Worm (Caenorhabditis elegans): Measurements from ENCODE around the gene T22D1.17.

DNA sequence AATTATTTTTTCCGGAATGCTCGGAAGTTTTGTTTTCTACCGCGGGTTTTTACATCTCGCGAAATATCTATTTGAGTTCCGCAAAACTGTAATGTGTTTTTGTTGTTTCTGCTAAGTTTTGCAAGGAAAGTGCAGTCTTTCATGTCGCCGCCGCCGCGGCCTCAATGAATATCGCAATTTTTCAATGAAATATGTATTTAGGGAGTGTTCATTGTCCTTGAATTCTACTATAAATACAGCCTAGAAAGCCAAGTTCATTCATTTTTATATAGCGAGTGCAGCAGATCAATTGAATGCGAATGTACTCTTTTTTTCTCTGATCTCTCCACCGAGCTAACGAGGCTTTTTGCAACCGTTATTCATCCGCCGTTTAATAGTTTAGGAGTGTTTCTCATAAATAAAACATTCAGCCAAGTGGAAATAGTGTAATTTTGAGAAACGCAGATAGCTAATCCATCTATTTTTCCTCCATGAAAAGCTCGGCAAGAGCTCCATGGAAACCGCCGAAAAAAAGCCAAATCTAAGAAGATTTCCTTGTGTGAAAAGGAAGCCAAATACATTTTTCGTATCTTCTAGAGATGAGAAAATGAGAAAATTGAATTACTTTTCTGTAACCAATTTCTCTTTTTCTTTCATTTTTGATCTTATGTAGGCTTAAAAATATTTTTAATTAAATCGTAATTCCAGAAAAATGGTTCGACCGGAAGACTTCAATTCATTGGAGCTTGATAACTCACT lies 7.2 kb downstream of the T22D1.17 start, which contains the start of gene T22D1.3:
- TF ChIP-seq pqm-1 (tag; optimal IDR thresholded peaks at IDR 0.05): no peak
- no peak for TF ChIP-seq F49E8.2 (tag; optimal IDR thresholded peaks at IDR 0.05; ENCODE audit: borderline replicate concordance)
- no peak for TF ChIP-seq ceh-32 (tag; optimal IDR thresholded peaks at IDR 0.05; ENCODE audit: poor library complexity)
- no peak for TF ChIP-seq nhr-28 (tag; optimal IDR thresholded peaks at IDR 0.05)
- no peak for TF ChIP-seq zag-1 (tag; optimal IDR thresholded peaks at IDR 0.05)
- peak; percentile 34 for TF ChIP-seq nhr-102 (tag; optimal IDR thresholded peaks at IDR 0.05)
- no peak for TF ChIP-seq skn-1 (tag; optimal IDR thresholded peaks at IDR 0.05)
- TF ChIP-seq fkh-10 (GFP tag; optimal IDR thresholded peaks at IDR 0.05): no peak
- TF ChIP-seq mxl-2 (GFP tag; conservative IDR thresholded peaks at IDR 0.05): no peak
